Worm (Caenorhabditis elegans) whole organism, late embryonic: ENCODE data around the gene cdt-2.

Source experiments
- Y22D7AL.16 ChIP-seq: sonication (generic microtip); optimal IDR thresholded peaks from 2 replicates; lab custom pipeline; 2016; ENCODE audit warnings: missing genetic modification characterization, missing compliant biosample characterization
- ahr-1 ChIP-seq: sonication (generic microtip); optimal IDR thresholded peaks from 2 replicates; lab custom pipeline; 2016; ENCODE audit warnings: missing genetic modification characterization, missing compliant biosample characterization
- ama-1 ChIP-seq: fragments of 150-350 bp; optimal IDR thresholded peaks from 2 replicates; lab custom pipeline; 2014
- ceh-18 ChIP-seq: sonication (generic microtip); optimal IDR thresholded peaks from 2 replicates; lab custom pipeline; 2016; ENCODE audit warnings: missing genetic modification characterization, missing compliant biosample characterization
- ceh-19 ChIP-seq: fragments of 200-800 bp; sonication (Bioruptor generic); optimal IDR thresholded peaks from 2 replicates; lab custom pipeline; 2018; ENCODE audit warnings: mild to moderate bottlenecking, missing genetic modification characterization, missing compliant biosample characterization
- ceh-22 ChIP-seq: sonication (generic microtip); optimal IDR thresholded peaks from 2 replicates; lab custom pipeline; 2017; ENCODE audit warnings: missing biosample characterization, missing genetic modification characterization
- ceh-30 ChIP-seq: fragments of 150-350 bp; optimal IDR thresholded peaks from 2 replicates; lab custom pipeline; 2014; ENCODE audit warnings: missing biosample characterization, missing genetic modification characterization
- ceh-45 ChIP-seq: fragments of 200-800 bp; sonication (Bioruptor generic); IDR thresholded peaks from 2 replicates; pipeline ENCODE4 v1.3.6; 2022; ENCODE audit warnings: missing genetic modification reagents, missing genetic modification characterization, missing compliant biosample characterization
- ceh-48 ChIP-seq: sonication (generic microtip); optimal IDR thresholded peaks from 2 replicates; lab custom pipeline; 2016; ENCODE audit warnings: missing genetic modification characterization, inconsistent platforms, missing compliant biosample characterization
- dve-1 ChIP-seq: sonication (generic microtip); optimal IDR thresholded peaks from 2 replicates; lab custom pipeline; 2017; ENCODE audit warnings: antibody characterized with exemption, mild to moderate bottlenecking, missing genetic modification characterization, missing compliant biosample characterization
- elt-2 ChIP-seq: sonication (generic microtip); optimal IDR thresholded peaks from 2 replicates; lab custom pipeline; 2016; ENCODE audit warnings: missing genetic modification reagents, missing genetic modification characterization, missing compliant biosample characterization
- elt-4 ChIP-seq: sonication (generic microtip); optimal IDR thresholded peaks from 2 replicates; lab custom pipeline; 2016; ENCODE audit warnings: missing genetic modification characterization, missing compliant biosample characterization
- ets-4 ChIP-seq: sonication (generic microtip); optimal IDR thresholded peaks from 2 replicates; lab custom pipeline; 2016; ENCODE audit warnings: missing genetic modification characterization, missing compliant biosample characterization
- fkh-6 ChIP-seq: sonication (generic microtip); optimal IDR thresholded peaks from 2 replicates; lab custom pipeline; 2016; ENCODE audit warnings: missing genetic modification characterization, missing compliant biosample characterization
- hlh-13 ChIP-seq: fragments of 200-800 bp; sonication (Bioruptor generic); optimal IDR thresholded peaks from 2 replicates; lab custom pipeline; 2018; ENCODE audit warnings: mild to moderate bottlenecking, missing genetic modification characterization, missing compliant biosample characterization
- hlh-15 ChIP-seq: sonication (generic microtip); optimal IDR thresholded peaks from 2 replicates; lab custom pipeline; 2016; ENCODE audit warnings: missing genetic modification characterization, missing compliant biosample characterization
- hlh-30 ChIP-seq: sonication (generic microtip); optimal IDR thresholded peaks from 2 replicates; lab custom pipeline; 2017; ENCODE audit warnings: antibody characterized with exemption, missing genetic modification characterization, missing compliant biosample characterization; ENCODE audit not compliant: insufficient read depth
- hlh-6 ChIP-seq: sonication (generic microtip); optimal IDR thresholded peaks from 2 replicates; lab custom pipeline; 2016; ENCODE audit warnings: missing genotype, missing genetic modification characterization, missing compliant biosample characterization
- hlh-8 ChIP-seq: sonication (generic microtip); optimal IDR thresholded peaks from 2 replicates; lab custom pipeline; 2016; ENCODE audit warnings: missing genotype, missing genetic modification characterization, missing compliant biosample characterization
- lim-6 ChIP-seq: sonication (generic microtip); optimal IDR thresholded peaks from 2 replicates; lab custom pipeline; 2016; ENCODE audit warnings: missing genetic modification characterization, missing compliant biosample characterization
- madf-2 ChIP-seq: sonication (generic microtip); optimal IDR thresholded peaks from 2 replicates; lab custom pipeline; 2017; ENCODE audit warnings: missing genetic modification characterization, missing compliant biosample characterization
- nfya-1 ChIP-seq: sonication (generic microtip); optimal IDR thresholded peaks from 2 replicates; lab custom pipeline; 2017; ENCODE audit warnings: missing genetic modification characterization, mild to moderate bottlenecking, missing compliant biosample characterization, antibody characterized with exemption, moderate library complexity
- nhr-11 ChIP-seq: fragments of 150-350 bp; optimal IDR thresholded peaks from 2 replicates; lab custom pipeline; 2014; ENCODE audit warnings: missing biosample characterization, missing genetic modification characterization
- nhr-232 ChIP-seq: sonication (generic microtip); optimal IDR thresholded peaks from 2 replicates; lab custom pipeline; 2016; ENCODE audit warnings: missing genetic modification characterization, missing compliant biosample characterization
- npax-4 ChIP-seq: sonication (generic microtip); optimal IDR thresholded peaks from 2 replicates; lab custom pipeline; 2016; ENCODE audit warnings: missing genetic modification characterization, missing compliant biosample characterization
- odd-2 ChIP-seq: sonication (generic microtip); optimal IDR thresholded peaks from 2 replicates; lab custom pipeline; 2017; ENCODE audit warnings: antibody characterized with exemption, mild to moderate bottlenecking, missing genetic modification characterization, missing compliant biosample characterization
- pax-1 ChIP-seq: fragments of 150-350 bp; optimal IDR thresholded peaks from 2 replicates; lab custom pipeline; 2014; ENCODE audit warnings: missing biosample characterization, missing genetic modification characterization
- pha-4 ChIP-seq: fragments of 150-350 bp; optimal IDR thresholded peaks from 2 replicates; lab custom pipeline; 2018; ENCODE audit warnings: missing biosample characterization, missing genetic modification reagents, missing genetic modification characterization
- pros-1 ChIP-seq: fragments of 150-350 bp; optimal IDR thresholded peaks from 2 replicates; lab custom pipeline; 2014; ENCODE audit warnings: missing biosample characterization, missing genetic modification reagents, missing genetic modification characterization
- sox-4 ChIP-seq: sonication (generic microtip); optimal IDR thresholded peaks from 2 replicates; lab custom pipeline; 2017; ENCODE audit warnings: mild to moderate bottlenecking, missing genetic modification characterization, inconsistent platforms, missing compliant biosample characterization
- tbx-2 ChIP-seq: sonication (generic microtip); optimal IDR thresholded peaks from 2 replicates; lab custom pipeline; 2016; ENCODE audit warnings: missing genetic modification characterization, missing compliant biosample characterization
- unc-3 ChIP-seq, 2 experiments: fragments of 200-800 bp in 1 of 2; sonication (Bioruptor generic) in 1 of 2; sonication (generic microtip) in 1 of 2; conservative IDR thresholded peaks in 1 of 2; optimal IDR thresholded peaks in 1 of 2; 2 replicates each; pipeline versions ENCODE4 v1.3.6 to Lab custom; 2016 to 2022; ENCODE audit warnings: missing compliant biosample characterization in 2 of 2, missing genetic modification characterization in 2 of 2, missing genetic modification reagents in 1 of 2
- unc-55 ChIP-seq: sonication (generic microtip); optimal IDR thresholded peaks from 2 replicates; lab custom pipeline; 2017; ENCODE audit warnings: missing biosample characterization, missing genetic modification reagents, missing genetic modification characterization
- unc-86 ChIP-seq: sonication (generic microtip); optimal IDR thresholded peaks from 2 replicates; lab custom pipeline; 2016; ENCODE audit warnings: missing genetic modification characterization, missing compliant biosample characterization
- ztf-16 ChIP-seq: sonication (generic microtip); optimal IDR thresholded peaks from 2 replicates; lab custom pipeline; 2017; ENCODE audit warnings: missing genetic modification characterization, missing compliant biosample characterization

cdt-2 gene

DNA sequence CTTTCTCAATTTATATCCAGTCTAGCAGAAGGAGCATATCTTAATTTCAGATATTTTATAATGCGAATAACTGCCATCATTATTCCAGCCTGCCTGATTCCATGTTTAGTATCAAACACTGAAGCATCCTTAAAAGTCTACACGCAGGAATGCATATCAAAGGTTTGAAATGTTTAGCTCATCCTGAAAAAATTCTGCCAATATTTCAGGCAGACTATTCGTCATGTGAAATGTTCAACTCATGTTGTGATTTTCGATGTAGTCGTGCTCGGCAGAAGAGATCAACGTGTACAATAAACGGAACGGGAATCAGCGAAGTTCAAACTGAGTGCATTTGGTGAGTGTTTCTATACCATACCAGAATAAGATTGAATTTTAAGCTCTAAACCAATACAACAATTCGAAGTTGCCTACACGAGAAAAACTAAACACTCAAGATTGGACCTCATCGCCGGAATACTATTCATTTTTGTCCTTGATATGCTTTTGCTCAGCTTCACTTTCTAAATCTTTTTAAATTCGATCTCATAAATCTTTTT lies 8.6 kb upstream of the cdt-2 start, which contains the start of gene T01C3.11:
TSS of gene T01C3.11 (plus strand) at position 51 of the 539 bp plus-strand sequence.
- TF ChIP-seq unc-86 (tag; lab: Kevin White, UChicago) (no peak), lim-6 (no peak), hlh-6 (tag; lab: Kevin White, UChicago) (no peak), elt-4 (tag; lab: Kevin White, UChicago) (no peak), pros-1 (no peak)

DNA sequence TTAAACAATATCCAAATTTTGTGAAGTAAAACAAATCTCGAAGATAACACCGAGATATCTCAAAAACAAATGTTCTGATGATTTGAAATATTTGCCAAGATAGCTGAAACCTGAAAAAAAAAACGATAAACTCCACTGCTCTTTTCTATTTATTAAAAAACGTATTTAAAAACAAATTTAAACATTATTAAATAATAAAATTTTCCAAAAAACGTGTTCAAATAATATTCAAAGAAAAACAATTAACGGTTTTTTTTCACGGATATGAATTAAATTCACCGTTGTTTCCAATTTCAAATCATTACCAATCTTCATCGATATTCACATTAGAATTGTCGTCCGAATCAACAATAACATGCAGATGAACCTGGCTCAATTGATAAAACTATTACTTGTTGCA lies 5.3 kb upstream of the cdt-2 start, which contains the start of gene irld-14:
TSS of gene irld-14 (plus strand) at position 301 of the 400 bp plus-strand sequence.
- TF ChIP-seq elt-4 (tag; lab: Kevin White, UChicago): no peak
- TF ChIP-seq hlh-15 (tag; lab: Kevin White, UChicago): no peak
- TF ChIP-seq pros-1: no peak
- no peak for TF ChIP-seq ama-1

DNA sequence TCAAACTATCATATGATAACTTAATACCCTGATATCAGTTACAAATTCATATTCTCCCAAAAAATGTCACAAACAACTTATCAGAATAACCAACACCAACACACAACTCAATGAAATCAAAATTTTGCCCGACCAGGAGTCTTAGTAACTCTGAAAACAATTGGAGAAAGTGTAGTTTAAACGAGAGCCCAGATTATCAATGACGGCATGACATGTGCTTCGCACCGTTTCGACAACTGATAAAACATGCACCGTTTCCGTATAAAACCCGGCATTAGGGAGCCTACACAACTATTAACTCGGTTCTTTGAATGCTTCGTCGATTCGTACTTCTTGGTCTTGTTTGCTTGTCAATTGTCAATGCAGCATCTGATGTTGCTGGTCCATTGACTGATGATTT lies 2.7 kb upstream of the cdt-2 start, which contains the start of gene fil-1:
TSS of gene fil-1 (plus strand) at position 219 of the 400 bp plus-strand sequence.
- TF ChIP-seq nhr-11 (tag; lab: Kevin White, UChicago) (no peak), ceh-48 (tag; lab: Kevin White, UChicago) (no peak), dve-1 (tag; lab: Kevin White, UChicago) (no peak), ceh-30 (tag; lab: Kevin White, UChicago) (no peak), ceh-45 (GFP tag; lab: Robert Waterston, UW) (no peak), unc-3 (GFP tag; conservative IDR thresholded peaks at IDR 0.05; lab: Robert Waterston, UW) (no peak), unc-3 (tag; optimal IDR thresholded peaks at IDR 0.05; lab: Kevin White, UChicago) (no peak), fkh-6 (tag; lab: Kevin White, UChicago) (no peak), pax-1 (tag; lab: Kevin White, UChicago) (no peak), unc-55 (no peak), ceh-22 (tag; lab: Kevin White, UChicago) (no peak), pha-4 (tag; lab: Kevin White, UChicago) (no peak), odd-2 (tag; lab: Kevin White, UChicago) (no peak), tbx-2 (tag; lab: Kevin White, UChicago) (no peak), ceh-18 (no peak), Y22D7AL.16 (tag; lab: Kevin White, UChicago) (no peak), hlh-8 (tag; lab: Kevin White, UChicago) (no peak), ahr-1 (tag; lab: Kevin White, UChicago) (no peak), ztf-16 (tag; lab: Kevin White, UChicago) (no peak)
- TF ChIP-seq, all 69 proteins: peak for 0

DNA sequence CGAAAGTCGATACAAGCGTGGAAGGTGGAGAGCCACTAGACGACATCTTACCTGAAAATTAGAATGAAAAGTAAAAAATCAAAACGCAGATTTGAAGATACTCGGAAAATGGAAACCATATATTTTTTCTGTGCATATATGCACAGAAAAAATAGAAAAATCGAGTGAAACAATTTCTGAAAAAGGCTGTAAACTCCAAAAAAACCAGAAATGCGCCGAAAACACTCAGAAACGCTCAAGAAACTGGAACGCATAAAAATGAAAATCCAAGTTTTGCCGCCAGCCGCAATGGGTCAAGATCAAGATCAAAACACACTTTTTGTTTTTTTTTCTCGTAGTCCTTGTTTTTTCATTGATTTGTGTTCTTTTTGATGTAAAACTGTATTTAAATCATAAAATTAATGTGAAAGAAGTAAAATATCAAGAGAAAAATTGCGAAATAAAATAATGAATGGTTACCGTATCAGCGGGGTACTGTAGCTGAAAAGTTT lies 1.7 kb upstream of the cdt-2 start, which contains the start of gene T01C3.3:
TSS of gene T01C3.3 (minus strand) at position 51 of the 491 bp plus-strand sequence.
- TF ChIP-seq elt-2 (tag; lab: Kevin White, UChicago) (no peak), hlh-8 (tag; lab: Kevin White, UChicago) (no peak), hlh-15 (tag; lab: Kevin White, UChicago) (no peak), npax-4 (tag; lab: Kevin White, UChicago) (no peak), nhr-11 (tag; lab: Kevin White, UChicago) (no peak), madf-2 (tag; lab: Kevin White, UChicago) (no peak), nhr-232 (tag; lab: Kevin White, UChicago) (no peak)

DNA sequence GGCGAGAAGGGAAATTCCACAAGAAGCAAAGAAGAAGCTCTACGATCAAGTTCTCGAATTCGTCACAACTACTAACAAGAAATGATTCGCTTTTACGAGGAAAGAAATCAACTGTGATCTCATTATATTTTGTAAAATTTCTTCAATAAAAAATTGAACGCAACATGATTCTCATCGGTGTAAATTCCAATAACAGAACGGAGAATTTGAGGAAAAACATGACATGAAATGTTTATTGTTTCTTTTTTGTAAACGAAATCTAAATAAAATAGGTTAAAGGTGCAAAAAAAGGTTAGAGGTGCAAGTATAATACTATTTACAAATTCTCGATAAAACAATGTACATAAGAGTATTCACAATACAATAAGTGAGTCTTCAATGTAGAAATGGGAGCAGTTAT lies 563 bp upstream of the cdt-2 start:
- TF ChIP-seq ztf-16 (tag; lab: Kevin White, UChicago) (no peak), npax-4 (tag; lab: Kevin White, UChicago) (no peak), ceh-30 (tag; lab: Kevin White, UChicago) (no peak), nhr-232 (tag; lab: Kevin White, UChicago) (no peak), ceh-22 (tag; lab: Kevin White, UChicago) (no peak), ets-4 (tag; lab: Kevin White, UChicago) (no peak), nhr-11 (tag; lab: Kevin White, UChicago) (no peak), nfya-1 (tag; lab: Kevin White, UChicago) (no peak), ceh-19 (GFP tag; lab: Kevin White, UChicago) (no peak), odd-2 (tag; lab: Kevin White, UChicago) (no peak), hlh-13 (GFP tag; lab: Kevin White, UChicago) (no peak), hlh-30 (no peak), sox-4 (tag; lab: Kevin White, UChicago) (no peak)
